Fruit fly (Drosophila melanogaster) whole organism, prepupa: Measurements from ENCODE around the gene CG18810.

ENCODE experiments used
- Blimp-1 ChIP-seq: fragments of 200-800 bp; sonication (Bioruptor generic); optimal IDR thresholded peaks from 3 replicates; lab custom pipeline; 2017; ENCODE audit warnings: missing biosample characterization, missing genetic modification characterization, mild to moderate bottlenecking, moderate library complexity, missing genetic modification reagents
- CG11294 ChIP-seq: fragments of 200-800 bp; sonication (Bioruptor generic); IDR thresholded peaks from 2 replicates; pipeline ENCODE4 v1.3.6; 2022; ENCODE audit warnings: missing biosample characterization, missing genetic modification characterization
- CG11762 ChIP-seq: fragments of 200-800 bp; sonication (Bioruptor generic); optimal IDR thresholded peaks from 3 replicates; lab custom pipeline; 2016; ENCODE audit warnings: missing biosample characterization, missing genetic modification characterization; ENCODE audit not compliant: insufficient read depth
- CG11902 ChIP-seq: fragments of 200-800 bp; sonication (Bioruptor generic); optimal IDR thresholded peaks from 3 replicates; lab custom pipeline; 2016; ENCODE audit warnings: missing biosample characterization, missing genetic modification characterization
- CG1621 ChIP-seq: fragments of 200-800 bp; sonication (Bioruptor generic); optimal IDR thresholded peaks from 3 replicates; lab custom pipeline; 2018; ENCODE audit warnings: missing biosample characterization, mild to moderate bottlenecking, missing genetic modification characterization
- CG16779 ChIP-seq: fragments of 200-800 bp; sonication (Bioruptor generic); optimal IDR thresholded peaks from 3 replicates; lab custom pipeline; 2017; ENCODE audit warnings: missing biosample characterization, mild to moderate bottlenecking, missing genetic modification characterization
- CG3032 ChIP-seq: fragments of 200-800 bp; optimal IDR thresholded peaks from 2 replicates; lab custom pipeline; 2019; ENCODE audit warnings: missing biosample characterization, mild to moderate bottlenecking, missing genetic modification characterization, moderate library complexity
- CG31627 ChIP-seq: fragments of 200-800 bp; sonication (Bioruptor generic); optimal IDR thresholded peaks from 3 replicates; lab custom pipeline; 2016; ENCODE audit warnings: missing biosample characterization, missing genetic modification characterization
- CG32006 ChIP-seq: fragments of 200-800 bp; sonication (Bioruptor generic); optimal IDR thresholded peaks from 3 replicates; lab custom pipeline; 2017; ENCODE audit warnings: missing biosample characterization, mild to moderate bottlenecking, missing genetic modification characterization
- CG34406 ChIP-seq: fragments of 200-800 bp; sonication (Bioruptor generic); optimal IDR thresholded peaks from 3 replicates; lab custom pipeline; 2016; ENCODE audit warnings: missing biosample characterization, missing genetic modification characterization
- CG3919 ChIP-seq: fragments of 200-800 bp; sonication (Bioruptor generic); optimal IDR thresholded peaks from 3 replicates; lab custom pipeline; 2016; ENCODE audit warnings: missing biosample characterization, missing genetic modification characterization
- CG4318 ChIP-seq: fragments of 200-800 bp; sonication (Bioruptor generic); optimal IDR thresholded peaks from 3 replicates; lab custom pipeline; 2017; ENCODE audit warnings: missing biosample characterization, mild to moderate bottlenecking, missing genetic modification characterization
- CG6163 ChIP-seq: fragments of 200-800 bp; sonication (Bioruptor generic); IDR thresholded peaks from 3 replicates; pipeline ENCODE4 v1.3.6; 2022; ENCODE audit warnings: missing biosample characterization, missing genetic modification characterization
- CG6276 ChIP-seq: fragments of 200-800 bp; sonication (Bioruptor generic); optimal IDR thresholded peaks from 2 replicates; lab custom pipeline; 2017; ENCODE audit warnings: missing biosample characterization, mild to moderate bottlenecking, missing genetic modification characterization
- CG6792 ChIP-seq: fragments of 200-800 bp; sonication (Bioruptor generic); optimal IDR thresholded peaks from 3 replicates; lab custom pipeline; 2016; ENCODE audit warnings: missing biosample characterization, missing genetic modification characterization
- CG6808 ChIP-seq: fragments of 200-800 bp; sonication (Bioruptor generic); optimal IDR thresholded peaks from 3 replicates; lab custom pipeline; 2017; ENCODE audit warnings: missing biosample characterization, missing genetic modification characterization, mild to moderate bottlenecking, moderate library complexity, missing genetic modification reagents
- CG6854 ChIP-seq: fragments of 200-800 bp; sonication (Bioruptor generic); optimal IDR thresholded peaks from 2 replicates; lab custom pipeline; 2017; ENCODE audit warnings: missing biosample characterization, mild to moderate bottlenecking, missing genetic modification characterization
- CG7368 ChIP-seq: fragments of 200-800 bp; sonication (Bioruptor generic); optimal IDR thresholded peaks from 3 replicates; lab custom pipeline; 2016; ENCODE audit warnings: missing biosample characterization, missing genetic modification characterization
- CG8119 ChIP-seq: fragments of 200-800 bp; sonication (Bioruptor generic); IDR thresholded peaks from 3 replicates; pipeline ENCODE4 v1.3.6; 2022; ENCODE audit warnings: missing biosample characterization, missing genetic modification characterization
- CG9139 ChIP-seq: fragments of 200-800 bp; sonication (Bioruptor generic); optimal IDR thresholded peaks from 3 replicates; lab custom pipeline; 2017; ENCODE audit warnings: missing biosample characterization, mild to moderate bottlenecking, missing genetic modification characterization
- Eip78C ChIP-seq: fragments of 200-800 bp; sonication (Bioruptor generic); peaks from one replicate; lab custom pipeline; 2016; ENCODE audit warnings: missing biosample characterization, missing genetic modification characterization
- Eip93F ChIP-seq: fragments of 200-800 bp; sonication (Bioruptor generic); optimal IDR thresholded peaks from 2 replicates; lab custom pipeline; 2016; ENCODE audit warnings: missing biosample characterization, mild to moderate bottlenecking, missing genetic modification characterization
- Ets21C ChIP-seq: fragments of 200-800 bp; sonication (Bioruptor generic); optimal IDR thresholded peaks from 3 replicates; lab custom pipeline; 2016; ENCODE audit warnings: missing biosample characterization, missing genetic modification characterization
- Ets96B ChIP-seq: fragments of 200-800 bp; optimal IDR thresholded peaks from 2 replicates; lab custom pipeline; 2019; ENCODE audit warnings: missing biosample characterization, mild to moderate bottlenecking, missing genetic modification characterization, moderate library complexity
- Hr38 ChIP-seq: sonication (Bioruptor generic); optimal IDR thresholded peaks from 2 replicates; lab custom pipeline; 2016; ENCODE audit warnings: missing biosample characterization, missing genetic modification characterization
- Hr39 ChIP-seq: fragments of 200-800 bp; sonication (Bioruptor generic); optimal IDR thresholded peaks from 2 replicates; lab custom pipeline; 2016; ENCODE audit warnings: missing biosample characterization, missing genetic modification characterization
- Met ChIP-seq: fragments of 200-800 bp; sonication (Bioruptor generic); optimal IDR thresholded peaks from 3 replicates; lab custom pipeline; 2016; ENCODE audit warnings: missing biosample characterization, missing genetic modification characterization
- Smox ChIP-seq: fragments of 200-800 bp; sonication (Bioruptor generic); optimal IDR thresholded peaks from 3 replicates; lab custom pipeline; 2016; ENCODE audit warnings: missing biosample characterization, missing genetic modification characterization
- Sox102F ChIP-seq: fragments of 200-800 bp; sonication (Bioruptor generic); optimal IDR thresholded peaks from 2 replicates; lab custom pipeline; 2016; ENCODE audit warnings: missing biosample characterization, mild to moderate bottlenecking, missing genetic modification characterization
- achi ChIP-seq: fragments of 200-800 bp; sonication (Bioruptor generic); optimal IDR thresholded peaks from 3 replicates; lab custom pipeline; 2016; ENCODE audit warnings: missing biosample characterization, missing genetic modification characterization
- acj6 ChIP-seq: fragments of 200-800 bp; sonication (Bioruptor generic); optimal IDR thresholded peaks from 3 replicates; lab custom pipeline; 2016; ENCODE audit warnings: missing biosample characterization, missing genetic modification characterization
- cyc ChIP-seq: fragments of 200-800 bp; sonication (Bioruptor generic); optimal IDR thresholded peaks from 3 replicates; lab custom pipeline; 2016; ENCODE audit warnings: missing biosample characterization, missing genetic modification characterization
- dac ChIP-seq: fragments of 200-800 bp; sonication (Bioruptor generic); optimal IDR thresholded peaks from 2 replicates; lab custom pipeline; 2017; ENCODE audit warnings: missing biosample characterization, mild to moderate bottlenecking, missing genetic modification characterization
- dsx ChIP-seq: fragments of 200-800 bp; optimal IDR thresholded peaks from 3 replicates; lab custom pipeline; 2019; ENCODE audit warnings: missing biosample characterization, mild to moderate bottlenecking, missing genetic modification characterization, moderate library complexity; ENCODE audit not compliant: poor library complexity, severe bottlenecking
- eg ChIP-seq: fragments of 200-800 bp; sonication (Bioruptor generic); IDR thresholded peaks from 3 replicates; pipeline ENCODE4 v1.3.6; 2022; ENCODE audit warnings: missing biosample characterization, missing genetic modification characterization
- esn ChIP-seq: fragments of 200-800 bp; sonication (Bioruptor generic); optimal IDR thresholded peaks from 2 replicates; lab custom pipeline; 2016; ENCODE audit warnings: missing biosample characterization, mild to moderate bottlenecking, missing genetic modification characterization, moderate library complexity
- fd59A ChIP-seq: fragments of 200-800 bp; sonication (Bioruptor generic); optimal IDR thresholded peaks from 2 replicates; lab custom pipeline; 2017; ENCODE audit warnings: missing biosample characterization, mild to moderate bottlenecking, missing genetic modification characterization, missing genetic modification reagents
- fkh ChIP-seq: fragments of 200-800 bp; sonication (Bioruptor generic); optimal IDR thresholded peaks from 3 replicates; lab custom pipeline; 2017; ENCODE audit warnings: missing biosample characterization, mild to moderate bottlenecking, missing genetic modification characterization, moderate library complexity
- lz ChIP-seq: fragments of 200-800 bp; sonication (Bioruptor generic); optimal IDR thresholded peaks from 3 replicates; lab custom pipeline; 2016; ENCODE audit warnings: missing biosample characterization, missing genetic modification characterization
- net ChIP-seq: fragments of 200-800 bp; sonication (Bioruptor generic); optimal IDR thresholded peaks from 3 replicates; lab custom pipeline; 2016; ENCODE audit warnings: missing biosample characterization, missing genetic modification characterization
- pdm3 ChIP-seq: fragments of 200-800 bp; sonication (Bioruptor generic); optimal IDR thresholded peaks from 3 replicates; lab custom pipeline; 2016; ENCODE audit warnings: missing biosample characterization, missing genetic modification characterization
- salr ChIP-seq, 2 experiments: fragments of 200-800 bp; sonication (Bioruptor generic); optimal IDR thresholded peaks; 3 replicates each; lab custom pipeline; 2016 to 2018; ENCODE audit warnings: missing biosample characterization in 2 of 2, missing genetic modification characterization in 2 of 2, mild to moderate bottlenecking in 1 of 2
- spab ChIP-seq: fragments of 200-800 bp; sonication (Bioruptor generic); optimal IDR thresholded peaks from 2 replicates; lab custom pipeline; 2017; ENCODE audit warnings: missing biosample characterization, mild to moderate bottlenecking, missing genetic modification characterization, missing genetic modification reagents
- ss ChIP-seq, 2 experiments: fragments of 200-800 bp; sonication (Bioruptor generic); optimal IDR thresholded peaks; 2 replicates in 1 of 2; 3 replicates in 1 of 2; lab custom pipeline; 2017 to 2018; ENCODE audit warnings: mild to moderate bottlenecking in 2 of 2, missing biosample characterization in 2 of 2, missing genetic modification characterization in 2 of 2, moderate library complexity in 1 of 2
- topi ChIP-seq: fragments of 200-800 bp; sonication (Bioruptor generic); optimal IDR thresholded peaks from 3 replicates; lab custom pipeline; 2016; ENCODE audit warnings: missing biosample characterization, missing genetic modification characterization
- vri ChIP-seq: fragments of 200-800 bp; sonication (Bioruptor generic); optimal IDR thresholded peaks from 3 replicates; lab custom pipeline; 2016; ENCODE audit warnings: missing biosample characterization, mild to moderate bottlenecking, missing genetic modification characterization

The CG18810 gene

dm6 chr2L:20645394-20645869 lies 3.3 kb upstream of the CG18810 start, which contains the start of the genes phr6-4 and CG2608 (continued):
- TF ChIP-seq CG6276 (GFP tag; lab: Kevin White, UChicago) (no peak), CG7368 (GFP tag; lab: Kevin White, UChicago) (peak; percentile 88), CG34406 (GFP tag; lab: Kevin White, UChicago) (peak; percentile 92), Eip93F (GFP tag; lab: Kevin White, UChicago) (peak; percentile 70), CG11294 (GFP tag; lab: Robert Waterston, UW) (peak; percentile 85), eg (GFP tag; lab: Robert Waterston, UW) (peak; percentile 87), CG3032 (tag; lab: Kevin White, UChicago) (peak; percentile 95), vri (GFP tag; lab: Kevin White, UChicago) (peak; percentile 87), dsx (GFP tag; lab: Kevin White, UChicago) (peak; percentile 92), Smox (peak; percentile 93), acj6 (GFP tag; lab: Kevin White, UChicago) (peak; percentile 95), spab (GFP tag; lab: Kevin White, UChicago) (peak; percentile 91), CG1621 (tag; lab: Kevin White, UChicago) (peak; percentile 87), Ets96B (peak; percentile 93), salr (GFP tag; optimal IDR thresholded peaks at IDR 0.05; lab: Kevin White, UChicago) (peak; percentile 81 to 95), Sox102F (GFP tag; lab: Kevin White, UChicago) (peak; percentile 91), lz (GFP tag; lab: Kevin White, UChicago) (peak; percentile 95), Met (GFP tag; lab: Kevin White, UChicago) (peak; percentile 95), Hr39 (peak; percentile 93), esn (peak; percentile 96), CG9139 (GFP tag; lab: Kevin White, UChicago) (peak; percentile 89), net (GFP tag; lab: Kevin White, UChicago) (peak; percentile 94), fkh (GFP tag; lab: Kevin White, UChicago) (peak; percentile 89), CG6808 (peak; percentile 92), CG32006 (peak; percentile 97), CG8119 (GFP tag; lab: Robert Waterston, UW) (peak; percentile 95), fd59A (peak; percentile 93), CG3919 (GFP tag; lab: Kevin White, UChicago) (peak; percentile 94), Blimp-1 (GFP tag; lab: Kevin White, UChicago) (peak; percentile 86), CG6163 (GFP tag; lab: Robert Waterston, UW) (peak; percentile 90), CG4318 (no peak), CG31627 (GFP tag; lab: Kevin White, UChicago) (peak; percentile 93), achi (GFP tag; lab: Kevin White, UChicago) (peak; percentile 94), CG16779 (tag; lab: Kevin White, UChicago) (peak; percentile 89), Eip78C (GFP tag; lab: Kevin White, UChicago) (peak; percentile 98), CG6792 (GFP tag; lab: Kevin White, UChicago) (peak; percentile 91), pdm3 (GFP tag; lab: Kevin White, UChicago) (peak; percentile 95), cyc (GFP tag; lab: Kevin White, UChicago) (peak; percentile 92)

- no peak for TF ChIP-seq pdm3 (GFP tag; lab: Kevin White, UChicago)
- TF ChIP-seq esn, result peak; percentile 7
- no peak for TF ChIP-seq CG6808
- no peak for TF ChIP-seq CG11762 (GFP tag; lab: Kevin White, UChicago)
- TF ChIP-seq Hr39, result no peak
- no peak for TF ChIP-seq ss (GFP tag; optimal IDR thresholded peaks at IDR 0.05; lab: Kevin White, UChicago)
- no peak for TF ChIP-seq Ets21C (GFP tag; lab: Kevin White, UChicago)
- TF ChIP-seq CG7368 (GFP tag; lab: Kevin White, UChicago), result no peak
- TF ChIP-seq CG11902 (GFP tag; lab: Kevin White, UChicago), result no peak
- TF ChIP-seq Blimp-1 (GFP tag; lab: Kevin White, UChicago), result no peak
- TF ChIP-seq CG6163 (GFP tag; lab: Robert Waterston, UW), result no peak
- no peak for TF ChIP-seq CG31627 (GFP tag; lab: Kevin White, UChicago)
- peak; percentile 48 for TF ChIP-seq Eip78C (GFP tag; lab: Kevin White, UChicago)
- no peak for TF ChIP-seq cyc (GFP tag; lab: Kevin White, UChicago)
- no peak for TF ChIP-seq CG6854 (GFP tag; lab: Kevin White, UChicago)
- no peak for TF ChIP-seq Hr38 (GFP tag; lab: Kevin White, UChicago)
- no peak for TF ChIP-seq dsx (GFP tag; lab: Kevin White, UChicago)
- no peak for TF ChIP-seq spab (GFP tag; lab: Kevin White, UChicago)
- no peak for TF ChIP-seq CG3919 (GFP tag; lab: Kevin White, UChicago)
- TF ChIP-seq acj6 (GFP tag; lab: Kevin White, UChicago), result no peak
- no peak for TF ChIP-seq topi (GFP tag; lab: Kevin White, UChicago)
- TF ChIP-seq fkh (GFP tag; lab: Kevin White, UChicago), result peak; percentile 38
- no peak for TF ChIP-seq Smox
- TF ChIP-seq dac (GFP tag; lab: Kevin White, UChicago), result no peak
Measured at dm6 chr2L:20647240-20647908, 1.3 kb upstream of the CG18810 start.
